Worm (Caenorhabditis elegans): ENCODE measurements around the gene paf-2.

The paf-2 gene

DNA sequence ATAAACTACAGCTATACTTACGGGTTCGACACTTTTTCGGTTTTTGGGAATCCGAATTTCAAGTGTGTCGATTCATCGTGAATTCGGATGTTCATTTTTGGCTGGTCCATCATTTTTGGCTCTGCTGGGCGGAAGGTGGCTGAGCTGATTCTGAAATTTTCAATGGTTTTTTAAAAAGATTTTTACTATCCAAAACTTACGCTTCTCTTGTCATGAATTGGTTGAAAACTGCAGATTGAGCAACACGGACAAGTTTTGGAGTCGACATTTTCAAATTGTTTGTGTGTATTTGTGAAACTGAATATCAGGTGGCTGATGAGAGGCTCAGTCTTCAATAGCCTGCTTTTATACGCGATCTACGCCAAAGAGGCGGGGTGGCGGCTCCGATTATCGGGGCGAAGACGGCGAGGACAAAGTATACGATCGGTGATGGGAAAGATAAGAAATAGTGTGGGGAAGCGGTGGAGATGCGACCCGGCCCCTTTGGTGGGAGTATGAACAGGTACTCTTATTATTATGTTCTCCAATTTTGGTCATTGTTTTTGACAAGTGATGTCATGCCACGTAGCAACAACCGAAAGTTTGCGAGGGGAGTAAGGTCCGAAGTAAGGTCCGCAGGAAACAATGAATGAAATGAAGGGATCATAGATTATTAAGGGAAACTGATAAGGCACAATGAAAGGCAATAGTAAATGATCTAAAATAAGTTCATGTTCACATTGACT is 50.5 kb downstream of the paf-2 start, which contains the start of gene F48D6.4:
F48D6.4 (minus strand) TSS at position 346 of the 725 bp plus-strand sequence.
- TF ChIP-seq ama-1 (optimal IDR thresholded peaks at IDR 0.05) (peak; percentile 81), ceh-9 (tag; optimal IDR thresholded peaks at IDR 0.05) (no peak), elt-2 (tag; optimal IDR thresholded peaks at IDR 0.05) (peak; percentile 83)

DNA sequence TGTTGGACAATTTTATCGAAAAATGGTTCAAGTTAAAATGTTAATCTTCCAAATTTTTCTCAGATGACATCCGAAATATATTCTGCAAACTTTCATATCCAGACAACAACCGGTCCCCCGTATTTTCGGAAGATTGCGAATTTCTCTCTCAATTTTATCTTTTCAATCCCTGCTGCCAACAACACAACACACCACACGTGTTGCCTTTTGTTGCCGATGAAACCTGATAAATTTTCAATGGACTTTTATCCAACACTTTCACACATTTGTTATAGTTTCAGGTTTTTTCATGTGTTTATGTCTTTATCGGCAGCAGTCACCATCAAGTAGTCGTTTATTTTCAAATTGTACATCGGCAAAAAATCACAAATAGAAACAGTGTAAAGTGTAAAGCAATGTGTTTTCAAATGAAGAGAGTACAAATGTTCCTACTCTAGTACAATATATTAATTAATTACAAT is 51.3 kb downstream of the paf-2 start:
- no peak for TF ChIP-seq ceh-28 (tag; optimal IDR thresholded peaks at IDR 0.05)
- TF ChIP-seq fos-1 (tag; optimal IDR thresholded peaks at IDR 0.05), result no peak
- TF ChIP-seq ceh-82 (tag; optimal IDR thresholded peaks at IDR 0.05), result no peak
- TF ChIP-seq hmg-11 (tag; optimal IDR thresholded peaks at IDR 0.05), result no peak
- no peak for TF ChIP-seq lin-15B (tag; optimal IDR thresholded peaks at IDR 0.05)
- TF ChIP-seq zag-1 (tag; optimal IDR thresholded peaks at IDR 0.05), result no peak
- TF ChIP-seq nhr-25 (tag; optimal IDR thresholded peaks at IDR 0.05), result peak; percentile 43
- no peak for TF ChIP-seq aly-2 (tag; optimal IDR thresholded peaks at IDR 0.05)
- TF ChIP-seq ama-1 (optimal IDR thresholded peaks at IDR 0.05), result peak; percentile 95
- peak; percentile 71 for TF ChIP-seq pqm-1 (tag; optimal IDR thresholded peaks at IDR 0.05)
- peak; percentile 38 for TF ChIP-seq nfya-1 (tag; optimal IDR thresholded peaks at IDR 0.05; ENCODE audit: insufficient read depth)
- no peak for TF ChIP-seq mml-1 (tag; optimal IDR thresholded peaks at IDR 0.05)
- TF ChIP-seq skn-1 (tag; optimal IDR thresholded peaks at IDR 0.05), result no peak
- TF ChIP-seq ceh-16 (tag; optimal IDR thresholded peaks at IDR 0.05), result no peak
- no peak for TF ChIP-seq nhr-67 (tag; optimal IDR thresholded peaks at IDR 0.05)
- no peak for TF ChIP-seq fkh-2 (tag; optimal IDR thresholded peaks at IDR 0.05)
- TF ChIP-seq nhr-237 (tag; optimal IDR thresholded peaks at IDR 0.05), result no peak
- TF ChIP-seq ceh-9 (tag; optimal IDR thresholded peaks at IDR 0.05), result no peak
- TF ChIP-seq mdl-1 (tag; optimal IDR thresholded peaks at IDR 0.05), result no peak
- TF ChIP-seq elt-3 (tag; optimal IDR thresholded peaks at IDR 0.05), result no peak
- peak; percentile 68 for TF ChIP-seq nhr-43 (tag; optimal IDR thresholded peaks at IDR 0.05; ENCODE audit: poor library complexity, severe bottlenecking)
- no peak for TF ChIP-seq nhr-23 (tag; optimal IDR thresholded peaks at IDR 0.05)
- TF ChIP-seq pha-4 (tag; optimal IDR thresholded peaks at IDR 0.05), result peak; percentile 17
- TF ChIP-seq R02D3.7 (tag; optimal IDR thresholded peaks at IDR 0.05), result no peak
- TF ChIP-seq daf-12 (tag; optimal IDR thresholded peaks at IDR 0.05), result no peak
- peak; percentile 53 for TF ChIP-seq elt-2 (tag; optimal IDR thresholded peaks at IDR 0.05)
- peak; percentile 2 for TF ChIP-seq lsy-12 (tag; optimal IDR thresholded peaks at IDR 0.05)
- TF ChIP-seq egl-5 (tag; optimal IDR thresholded peaks at IDR 0.05), result no peak

DNA sequence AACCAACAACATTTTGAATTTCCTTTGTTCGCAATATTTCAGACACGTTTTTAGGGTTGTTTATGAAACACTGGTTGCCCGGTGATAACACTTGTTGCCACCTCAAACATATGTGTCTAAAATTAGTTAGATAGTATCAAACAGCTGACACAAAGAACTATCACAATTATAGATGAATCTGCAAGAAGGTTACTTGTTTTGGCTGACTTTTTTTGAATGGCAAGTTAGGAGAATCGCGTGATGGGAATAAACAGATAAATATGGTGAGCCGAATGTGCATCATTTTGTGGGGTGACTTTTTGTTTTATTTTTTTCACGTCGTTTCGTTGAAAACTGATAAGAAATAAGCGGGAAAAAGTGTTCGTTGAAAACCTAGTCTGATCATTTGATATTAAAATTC is 52.4 kb downstream of the paf-2 start:
- TF ChIP-seq fos-1 (tag; optimal IDR thresholded peaks at IDR 0.05) (no peak), elt-1 (tag; optimal IDR thresholded peaks at IDR 0.05) (peak; percentile 28), snpc-4 (tag; optimal IDR thresholded peaks at IDR 0.05) (no peak), pqm-1 (tag; optimal IDR thresholded peaks at IDR 0.05) (peak; percentile 91), pha-4 (tag; optimal IDR thresholded peaks at IDR 0.05) (peak; percentile 42), elt-2 (tag; optimal IDR thresholded peaks at IDR 0.05) (peak; percentile 89)

DNA sequence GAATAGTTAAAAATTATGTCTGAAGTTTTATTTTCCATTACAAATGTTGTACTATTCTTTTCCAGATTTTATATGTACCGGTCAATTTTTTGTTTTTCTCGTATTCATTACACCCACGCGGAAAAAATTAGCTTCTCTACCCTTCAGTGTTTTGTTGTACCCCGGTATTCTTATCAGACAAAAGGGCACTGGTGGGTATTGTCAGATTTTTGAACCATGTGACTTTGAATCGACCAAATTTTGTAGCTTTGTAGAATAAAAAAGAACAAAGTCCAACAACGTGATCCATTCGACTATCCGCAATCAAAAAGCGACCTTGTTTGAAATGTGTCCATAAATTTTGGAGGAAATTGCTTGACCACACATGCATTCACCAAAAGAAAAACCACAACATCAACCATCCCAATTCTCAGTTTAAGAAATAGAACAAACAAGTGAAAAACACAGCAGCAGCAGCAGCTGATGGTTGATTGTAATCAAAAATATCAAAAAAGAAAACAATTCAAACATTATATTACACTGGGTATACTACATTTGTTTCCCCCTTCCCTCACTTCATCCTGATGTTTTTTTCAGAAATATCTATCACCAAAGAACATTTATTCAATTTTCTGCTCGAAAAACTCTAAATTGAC is 52.9 kb downstream of the paf-2 start:
- TF ChIP-seq mdl-1 (tag; optimal IDR thresholded peaks at IDR 0.05) (no peak), skn-1 (tag; optimal IDR thresholded peaks at IDR 0.05) (no peak), snpc-4 (tag; optimal IDR thresholded peaks at IDR 0.05) (no peak), eor-1 (tag; optimal IDR thresholded peaks at IDR 0.05) (no peak), nhr-11 (tag; optimal IDR thresholded peaks at IDR 0.05) (no peak), tbx-2 (tag; optimal IDR thresholded peaks at IDR 0.05) (no peak), zag-1 (tag; optimal IDR thresholded peaks at IDR 0.05) (no peak), pqm-1 (tag; optimal IDR thresholded peaks at IDR 0.05) (peak; percentile 37), pha-4 (tag; optimal IDR thresholded peaks at IDR 0.05) (peak; percentile 9), jun-1 (tag; optimal IDR thresholded peaks at IDR 0.05) (peak; percentile 58), nfya-1 (tag; optimal IDR thresholded peaks at IDR 0.05; ENCODE audit: insufficient read depth) (no peak), aly-2 (tag; optimal IDR thresholded peaks at IDR 0.05) (no peak), lin-39 (tag; optimal IDR thresholded peaks at IDR 0.05) (no peak), egl-27 (tag; optimal IDR thresholded peaks at IDR 0.05) (no peak), lsy-12 (tag; optimal IDR thresholded peaks at IDR 0.05) (no peak), nhr-77 (tag; optimal IDR thresholded peaks at IDR 0.05) (no peak), elt-2 (tag; optimal IDR thresholded peaks at IDR 0.05) (peak; percentile 42), nhr-237 (tag; optimal IDR thresholded peaks at IDR 0.05) (no peak), nhr-43 (tag; optimal IDR thresholded peaks at IDR 0.05; ENCODE audit: poor library complexity, severe bottlenecking) (peak; percentile 38), fkh-10 (GFP tag; optimal IDR thresholded peaks at IDR 0.05) (no peak), R02D3.7 (tag; optimal IDR thresholded peaks at IDR 0.05) (no peak)
